Worm (Caenorhabditis elegans): ENCODE data around the gene Y53F4B.14.

DNA sequence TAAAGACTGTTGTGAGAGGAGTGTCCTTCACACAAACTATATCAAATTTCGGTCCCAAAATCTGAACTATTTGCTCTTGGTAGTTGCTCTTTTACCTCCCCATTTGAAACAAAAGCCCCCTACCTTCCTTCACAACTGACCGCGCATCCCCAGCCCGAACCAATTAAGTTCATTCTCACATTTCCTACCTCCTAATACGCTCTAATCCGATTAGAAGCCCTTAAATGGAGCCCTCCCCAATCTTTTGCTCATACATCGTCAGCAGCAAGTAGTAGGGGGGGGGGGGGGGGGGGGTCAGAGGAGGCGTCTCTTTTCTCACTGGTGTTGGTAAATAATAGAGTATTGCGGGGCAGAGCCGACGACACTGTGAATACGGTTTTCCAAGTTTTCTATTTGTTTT lies 42.7 kb downstream of the Y53F4B.14 start:
- TF ChIP-seq Y95B8A.8 (GFP tag; IDR thresholded peaks at IDR 0.05) (no peak), athp-1 (tag; optimal IDR thresholded peaks at IDR 0.05) (no peak), attf-6 (GFP tag; IDR thresholded peaks at IDR 0.05) (no peak), F52B5.7 (tag; optimal IDR thresholded peaks at IDR 0.05) (no peak), F39B2.1 (GFP tag; IDR thresholded peaks at IDR 0.05) (no peak), lag-1 (GFP tag; IDR thresholded peaks at IDR 0.05) (no peak), unc-62 (GFP tag; optimal IDR thresholded peaks at IDR 0.05) (no peak), F10E7.11 (tag; optimal IDR thresholded peaks at IDR 0.05) (no peak)
